Fruit fly (Drosophila melanogaster) whole organism, wandering third instar larva: Measurements from ENCODE around the gene PIG-Wa.

Experiments
- Abd-B ChIP-seq: fragments of >200 bp; optimal IDR thresholded peaks from 2 replicates; lab custom pipeline; 2017; ENCODE audit warnings: missing biosample characterization, missing genetic modification characterization
- CG9705 ChIP-seq: fragments of 200-800 bp; sonication (Bioruptor generic); optimal IDR thresholded peaks from 2 replicates; lab custom pipeline; 2018; ENCODE audit warnings: missing biosample characterization, mild to moderate bottlenecking, missing genetic modification characterization
- Dfd ChIP-seq: fragments of >200 bp; optimal IDR thresholded peaks from 2 replicates; lab custom pipeline; 2017; ENCODE audit warnings: missing biosample characterization, missing genetic modification characterization
- Dif ChIP-seq: fragments of 200-275, 200-300 bp; sonication (Bioruptor generic); optimal IDR thresholded peaks from 2 replicates; lab custom pipeline; 2018; ENCODE audit warnings: missing biosample characterization, missing genetic modification characterization; ENCODE audit not compliant: partially characterized antibody
- Hnf4 ChIP-seq: fragments of 200-800 bp; sonication (Bioruptor generic); optimal IDR thresholded peaks from 2 replicates; lab custom pipeline; 2016; ENCODE audit warnings: missing biosample characterization, mild to moderate bottlenecking, missing genetic modification characterization
- Hr83 ChIP-seq: fragments of 200-300 bp; sonication (Bioruptor generic); optimal IDR thresholded peaks from 2 replicates; lab custom pipeline; 2016; ENCODE audit warnings: missing biosample characterization, mild to moderate bottlenecking, missing genetic modification characterization, moderate library complexity; ENCODE audit not compliant: poor library complexity, severe bottlenecking
- Jra ChIP-seq: sonication (Bioruptor generic); optimal IDR thresholded peaks from 2 replicates; lab custom pipeline; 2016; ENCODE audit warnings: missing biosample characterization, missing genetic modification characterization
- Mio ChIP-seq: sonication (Bioruptor generic); optimal IDR thresholded peaks from 2 replicates; lab custom pipeline; 2016; ENCODE audit warnings: missing biosample characterization, missing genetic modification characterization
- Myc ChIP-seq: fragments of >200 bp; optimal IDR thresholded peaks from 2 replicates; lab custom pipeline; 2017
- N ChIP-seq: fragments of >200 bp; optimal IDR thresholded peaks from 2 replicates; lab custom pipeline; 2018; ENCODE audit warnings: missing biosample characterization, missing external identifiers, missing genetic modification characterization
- Rel ChIP-seq, 2 experiments: fragments of 200-800 bp; sonication (Bioruptor generic) in 1 of 2; optimal IDR thresholded peaks; 2 replicates in 1 of 2; 3 replicates in 1 of 2; lab custom pipeline; 2016 to 2019; ENCODE audit warnings: mild to moderate bottlenecking in 2 of 2, missing biosample characterization in 2 of 2, missing genetic modification characterization in 2 of 2, moderate library complexity in 1 of 2
- Vsx2 ChIP-seq: fragments of 200-300, 225-300 bp; sonication (Bioruptor generic); optimal IDR thresholded peaks from 2 replicates; lab custom pipeline; 2018; ENCODE audit warnings: missing biosample characterization, missing genetic modification characterization; ENCODE audit not compliant: partially characterized antibody
- br ChIP-seq: fragments of 200-800 bp; sonication (Bioruptor generic); optimal IDR thresholded peaks from 2 replicates; lab custom pipeline; 2016; ENCODE audit warnings: missing biosample characterization, missing genetic modification characterization
- dl ChIP-seq, 2 experiments: fragments of 175-275, 200-275 bp in 1 of 2; fragments of 200-275 bp in 1 of 2; sonication (Bioruptor generic); optimal IDR thresholded peaks; lab custom pipeline; 2018; ENCODE audit warnings: mild to moderate bottlenecking in 2 of 2, missing biosample characterization in 2 of 2, missing genetic modification characterization in 2 of 2, moderate library complexity in 2 of 2; ENCODE audit not compliant: partially characterized antibody in 2 of 2, insufficient read depth in 1 of 2
- dsf ChIP-seq: sonication (Bioruptor generic); optimal IDR thresholded peaks from 2 replicates; lab custom pipeline; 2016; ENCODE audit warnings: missing biosample characterization, missing genetic modification characterization, borderline replicate concordance
- ey ChIP-seq: fragments of 200-800 bp; sonication (Bioruptor generic); optimal IDR thresholded peaks from 2 replicates; lab custom pipeline; 2016; ENCODE audit warnings: missing biosample characterization, missing genetic modification characterization
- foxo ChIP-seq, 2 experiments: fragments of 200-800 bp; sonication (Bioruptor generic); optimal IDR thresholded peaks; 2 replicates in 1 of 2; 3 replicates in 1 of 2; lab custom pipeline; 2016 to 2017; ENCODE audit warnings: missing biosample characterization in 2 of 2, missing genetic modification characterization in 2 of 2
- fru ChIP-seq: fragments of 200-800 bp; sonication (Bioruptor generic); optimal IDR thresholded peaks from 3 replicates; lab custom pipeline; 2016; ENCODE audit warnings: missing biosample characterization, mild to moderate bottlenecking, missing genetic modification characterization
- h ChIP-seq: fragments of 200-800 bp; sonication (Bioruptor generic); optimal IDR thresholded peaks from 3 replicates; lab custom pipeline; 2016; ENCODE audit warnings: missing biosample characterization, mild to moderate bottlenecking, missing genetic modification characterization
- jim ChIP-seq: fragments of 175-275, 200-325 bp; sonication (Bioruptor generic); optimal IDR thresholded peaks from 2 replicates; lab custom pipeline; 2016; ENCODE audit warnings: missing biosample characterization, mild to moderate bottlenecking, missing genetic modification characterization
- lola ChIP-seq: fragments of >200 bp; optimal IDR thresholded peaks from 2 replicates; lab custom pipeline; 2017; ENCODE audit warnings: missing biosample characterization, missing genetic modification characterization
- pan ChIP-seq: fragments of >200 bp; optimal IDR thresholded peaks from 2 replicates; lab custom pipeline; 2017
- rgr ChIP-seq: fragments of 200-800 bp; sonication (Bioruptor generic); optimal IDR thresholded peaks from 3 replicates; lab custom pipeline; 2016; ENCODE audit warnings: missing biosample characterization, mild to moderate bottlenecking, missing genetic modification characterization
- sage ChIP-seq: fragments of 200-800 bp; sonication (Bioruptor generic); optimal IDR thresholded peaks from 2 replicates; lab custom pipeline; 2016; ENCODE audit warnings: missing biosample characterization, mild to moderate bottlenecking, missing genetic modification characterization
- sv ChIP-seq: fragments of 200-800 bp; sonication (Bioruptor generic); optimal IDR thresholded peaks from 3 replicates; lab custom pipeline; 2016; ENCODE audit warnings: missing biosample characterization, missing genetic modification characterization
- tai ChIP-seq: sonication (Bioruptor generic); optimal IDR thresholded peaks from 2 replicates; lab custom pipeline; 2016; ENCODE audit warnings: missing biosample characterization, missing genetic modification characterization
- usp ChIP-seq: fragments of >200 bp; optimal IDR thresholded peaks from 2 replicates; lab custom pipeline; 2017; ENCODE audit warnings: missing biosample characterization, missing genetic modification characterization
- woc ChIP-seq: sonication (Bioruptor generic); optimal IDR thresholded peaks from 2 replicates; lab custom pipeline; 2016; ENCODE audit warnings: missing biosample characterization, mild to moderate bottlenecking, missing genetic modification characterization

The PIG-Wa gene

DNA sequence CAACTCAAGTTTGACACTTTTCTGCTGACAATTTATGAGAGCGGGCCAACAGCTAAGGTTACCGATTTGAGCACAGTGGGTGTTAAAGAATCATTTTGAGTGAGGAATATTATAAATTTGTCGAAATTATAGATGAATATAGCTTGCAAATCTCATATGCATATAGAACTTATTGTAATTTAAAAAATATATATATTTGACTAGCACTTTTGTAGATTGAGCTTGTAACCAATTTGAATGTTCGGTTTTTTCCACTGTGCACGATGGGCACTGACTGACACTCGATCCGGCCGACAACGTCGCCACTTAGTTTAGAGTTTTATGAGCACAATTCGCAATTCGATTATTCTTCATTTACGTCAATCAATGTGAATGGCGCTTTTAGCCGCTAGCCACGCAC, 15.5 kb downstream of the PIG-Wa start:
- TF ChIP-seq rgr (GFP tag; lab: Kevin White, UChicago) = no peak
- no peak for TF ChIP-seq N (GFP tag; lab: Kevin White, UChicago)
- no peak for TF ChIP-seq usp (GFP tag; lab: Kevin White, UChicago)
- no peak for TF ChIP-seq lola (GFP tag; lab: Kevin White, UChicago)
- TF ChIP-seq Jra (GFP tag; lab: Kevin White, UChicago) = no peak
- no peak for TF ChIP-seq Hr83 (GFP tag; lab: Kevin White, UChicago)
- no peak for TF ChIP-seq Mio (GFP tag; lab: Kevin White, UChicago)
- peak in 1 of 2 experiments; percentile 3 for TF ChIP-seq foxo (GFP tag; optimal IDR thresholded peaks at IDR 0.05; lab: Kevin White, UChicago)
- no peak for TF ChIP-seq dsf

DNA sequence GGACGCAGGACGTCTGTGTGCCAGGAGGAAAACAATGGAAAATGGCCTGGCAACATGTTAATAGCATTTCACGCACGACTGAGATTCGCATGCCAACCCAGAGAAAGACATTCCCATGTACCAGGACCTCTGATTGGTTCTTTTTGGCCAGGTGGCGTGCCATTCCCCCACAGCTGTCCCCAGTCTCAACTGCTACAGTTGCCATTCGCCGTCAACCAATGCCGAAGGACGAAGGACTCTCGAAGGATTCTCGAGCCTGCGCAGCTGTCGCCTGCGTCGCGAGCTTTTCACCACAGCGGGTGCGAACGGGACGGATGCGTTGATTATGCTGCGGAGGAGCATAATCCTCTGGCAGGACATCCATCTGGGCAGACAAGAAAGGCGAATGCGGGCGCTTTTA, 16.9 kb downstream of the PIG-Wa start, which contains the start of gene VGlut:
TSS of gene VGlut (plus strand) at position 399 of the 400 bp plus-strand sequence.
- TF ChIP-seq br (GFP tag; lab: Kevin White, UChicago) (no peak), pan (lab: Kevin White, UChicago) (no peak), Myc (lab: Kevin White, UChicago) (no peak), CG9705 (no peak), sv (GFP tag; lab: Kevin White, UChicago) (no peak), Dif (GFP tag; lab: Kevin White, UChicago) (no peak), h (GFP tag; lab: Kevin White, UChicago) (no peak), Mio (GFP tag; lab: Kevin White, UChicago) (no peak), sage (GFP tag; lab: Kevin White, UChicago) (no peak), Rel (GFP tag; optimal IDR thresholded peaks at IDR 0.05; lab: Kevin White, UChicago) (no peak), Rel (tag; optimal IDR thresholded peaks at IDR 0.05; lab: Kevin White, UChicago) (no peak), ey (GFP tag; lab: Kevin White, UChicago) (no peak), dl (GFP tag; optimal IDR thresholded peaks at IDR 0.05; lab: Kevin White, UChicago; ENCODE audit: insufficient read depth in 1 of 2, partially characterized antibody in 2 of 2) (no peak), lola (GFP tag; lab: Kevin White, UChicago) (no peak), rgr (GFP tag; lab: Kevin White, UChicago) (no peak), Hnf4 (GFP tag; lab: Kevin White, UChicago) (no peak)

DNA sequence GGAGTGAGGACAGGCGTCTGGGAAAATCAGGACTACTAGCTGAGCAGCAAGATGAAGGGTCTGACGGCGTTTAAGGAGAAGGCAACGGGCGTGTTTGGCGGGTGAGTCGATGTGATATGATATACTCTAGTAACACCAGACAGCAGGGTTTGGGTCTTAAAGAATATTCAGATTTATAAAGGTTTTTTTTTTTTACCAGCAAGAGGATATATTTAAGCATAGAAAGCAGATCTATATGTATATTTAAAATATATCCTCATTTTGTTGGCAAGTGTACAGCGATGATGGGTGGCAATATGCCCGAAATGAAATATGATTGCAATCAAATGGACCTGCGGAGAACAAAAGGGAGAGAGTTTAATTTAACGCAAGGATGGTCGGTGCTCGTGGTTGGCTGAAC, 19.2 kb downstream of the PIG-Wa start:
- no peak for TF ChIP-seq fru
- no peak for TF ChIP-seq woc (GFP tag; lab: Kevin White, UChicago)
- peak in 1 of 2 experiments; percentile 13 for TF ChIP-seq foxo (GFP tag; optimal IDR thresholded peaks at IDR 0.05; lab: Kevin White, UChicago)

- TF ChIP-seq foxo (GFP tag; optimal IDR thresholded peaks at IDR 0.05; lab: Kevin White, UChicago) (no peak), Dfd (GFP tag; lab: Kevin White, UChicago) (peak; percentile 98)
Observed at dm6 chr2L:2404631-2405030, 21.6 kb downstream of the PIG-Wa start.

DNA sequence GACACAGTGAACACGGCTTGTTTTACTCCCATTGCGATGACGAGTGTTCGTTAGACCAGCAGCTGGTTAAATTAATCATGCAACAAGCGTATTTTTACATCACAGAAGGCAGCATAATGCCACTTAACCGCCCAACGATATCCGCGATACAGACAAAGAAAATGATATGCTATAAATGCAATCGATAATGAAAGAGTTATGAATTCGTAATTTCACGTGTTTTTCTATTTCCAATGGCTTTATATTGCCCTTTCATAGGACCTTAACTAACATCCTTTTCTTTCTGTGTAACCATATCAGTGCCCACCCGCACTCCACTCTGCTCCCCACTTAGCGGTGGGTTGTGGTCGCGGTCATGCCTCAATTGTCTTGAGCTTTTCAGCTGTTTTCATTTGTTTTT, 30.1 kb downstream of the PIG-Wa start:
- TF ChIP-seq dsf (no peak), Abd-B (GFP tag; lab: Kevin White, UChicago) (no peak), sv (GFP tag; lab: Kevin White, UChicago) (no peak), tai (GFP tag; lab: Kevin White, UChicago) (no peak), fru (no peak), Rel (GFP tag; optimal IDR thresholded peaks at IDR 0.05; lab: Kevin White, UChicago) (no peak), Rel (tag; optimal IDR thresholded peaks at IDR 0.05; lab: Kevin White, UChicago) (no peak), Jra (GFP tag; lab: Kevin White, UChicago) (no peak), pan (lab: Kevin White, UChicago) (no peak), jim (GFP tag; lab: Kevin White, UChicago) (no peak), sage (GFP tag; lab: Kevin White, UChicago) (no peak)
- TF ChIP-seq, all 38 proteins: peak for 0

DNA sequence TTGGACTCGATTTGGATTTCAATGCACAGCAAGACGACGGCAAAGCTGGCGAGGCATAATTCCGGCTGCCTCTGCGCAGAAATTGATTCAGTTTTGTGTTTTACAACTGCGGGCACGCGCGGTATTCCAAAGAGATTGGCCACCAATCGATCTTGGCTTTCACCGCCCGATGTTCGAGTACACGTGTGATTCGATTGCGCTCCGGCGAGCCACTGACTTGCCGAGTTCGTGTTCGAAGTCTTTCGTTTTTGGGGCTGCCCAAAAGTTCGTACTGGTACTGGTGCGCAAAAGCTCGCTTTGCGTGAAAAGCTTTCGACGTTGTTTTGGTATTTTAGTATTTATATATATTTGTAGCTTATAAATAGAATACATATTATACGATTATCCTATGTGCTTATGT, 32.1 kb downstream of the PIG-Wa start, which contains the start of gene CG18641:
TSS of gene CG18641 (minus strand) at position 214 of the 400 bp plus-strand sequence.
- TF ChIP-seq Dfd (GFP tag; lab: Kevin White, UChicago) (no peak), ey (GFP tag; lab: Kevin White, UChicago) (no peak), Vsx2 (GFP tag; lab: Kevin White, UChicago) (no peak), Dif (GFP tag; lab: Kevin White, UChicago) (no peak)
